Fruit fly (Drosophila melanogaster) whole organism, embryonic: Measurements from ENCODE around the gene CG14721.

ENCODE experiments used
- CG13624 ChIP-seq: fragments of 200-800 bp; sonication (Bioruptor generic); optimal IDR thresholded peaks from 2 replicates; lab custom pipeline; 2016; ENCODE audit warnings: missing biosample characterization, missing genetic modification characterization
- ato ChIP-seq: fragments of 200-800 bp; sonication (Bioruptor generic); IDR thresholded peaks from 2 replicates; pipeline ENCODE4 v1.3.6; 2022; ENCODE audit warnings: missing biosample characterization, missing genetic modification characterization; ENCODE audit not compliant: partially characterized antibody
- dmrt99B ChIP-seq: fragments of 200-800 bp; sonication (Bioruptor generic); optimal IDR thresholded peaks from 2 replicates; lab custom pipeline; 2018; ENCODE audit warnings: missing biosample characterization, mild to moderate bottlenecking, missing genetic modification characterization, moderate library complexity
- gcm ChIP-seq: fragments of 200-800 bp; sonication (Bioruptor generic); optimal IDR thresholded peaks from 2 replicates; lab custom pipeline; 2019; ENCODE audit warnings: missing biosample characterization, mild to moderate bottlenecking, missing genetic modification characterization, moderate library complexity
- pum ChIP-seq: fragments of 200-800 bp; sonication (Bioruptor generic); optimal IDR thresholded peaks from 2 replicates; lab custom pipeline; 2016; ENCODE audit warnings: missing biosample characterization, missing genetic modification characterization

DNA sequence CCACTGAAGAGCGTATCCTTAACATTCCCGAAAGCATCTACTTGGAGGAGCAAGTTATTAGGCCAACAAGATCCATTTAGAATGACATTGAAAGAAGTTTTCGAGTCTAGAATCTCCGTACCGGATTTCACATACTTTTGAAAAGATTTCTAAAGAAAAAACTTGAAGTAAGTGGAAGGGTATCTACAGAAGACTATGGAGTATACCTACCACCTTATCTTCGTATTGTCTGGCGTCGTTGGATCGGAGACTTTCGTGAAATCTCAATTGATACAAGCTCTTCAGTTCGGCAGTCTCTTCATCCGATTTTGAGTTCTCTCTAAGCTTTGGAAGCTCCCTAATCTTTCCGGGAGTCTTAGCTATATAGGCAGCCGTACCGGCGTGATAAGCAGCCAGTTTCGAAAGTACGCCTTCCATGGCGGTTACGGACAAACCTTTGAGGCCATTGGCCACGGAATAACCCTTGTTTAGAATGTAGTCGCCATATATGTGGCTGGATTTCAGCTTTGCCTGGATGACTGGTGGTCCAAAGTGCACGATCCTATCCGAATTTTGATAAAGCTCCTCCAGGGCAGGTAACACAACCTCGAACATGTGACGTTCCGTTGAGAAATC, 44.3 kb upstream of the CG14721 start:
- TF ChIP-seq dmrt99B (tag; lab: Kevin White, UChicago) (no peak), CG13624 (GFP tag; lab: Kevin White, UChicago) (no peak), pum (no peak), gcm (no peak), ato (GFP tag; lab: Robert Waterston, UW) (no peak)
